Worm (Caenorhabditis elegans) whole organism, mixed stage, embryonic: ENCODE data around the gene F14H3.14.

Source experiments
- ces-1 ChIP-seq: fragments of 150-350 bp; optimal IDR thresholded peaks from 2 replicates; lab custom pipeline; 2014; ENCODE audit warnings: missing biosample characterization, missing genetic modification reagents, missing genetic modification characterization
- elt-3 ChIP-seq: fragments of 150-350 bp; optimal IDR thresholded peaks from 2 replicates; lab custom pipeline; 2014; ENCODE audit warnings: missing biosample characterization, missing genetic modification characterization
- flh-1 ChIP-seq: fragments of 200-800 bp; sonication (Bioruptor generic); optimal IDR thresholded peaks from 2 replicates; lab custom pipeline; 2018; ENCODE audit warnings: mild to moderate bottlenecking, missing genetic modification characterization, moderate library complexity, missing compliant biosample characterization
- nhr-12 ChIP-seq: fragments of 150-350 bp; optimal IDR thresholded peaks from 2 replicates; lab custom pipeline; 2014; ENCODE audit warnings: missing biosample characterization, missing genetic modification characterization
- unc-62 ChIP-seq: fragments of 150-350 bp; optimal IDR thresholded peaks from 2 replicates; lab custom pipeline; 2014; ENCODE audit warnings: missing biosample characterization, missing genetic modification reagents, missing genetic modification characterization

DNA sequence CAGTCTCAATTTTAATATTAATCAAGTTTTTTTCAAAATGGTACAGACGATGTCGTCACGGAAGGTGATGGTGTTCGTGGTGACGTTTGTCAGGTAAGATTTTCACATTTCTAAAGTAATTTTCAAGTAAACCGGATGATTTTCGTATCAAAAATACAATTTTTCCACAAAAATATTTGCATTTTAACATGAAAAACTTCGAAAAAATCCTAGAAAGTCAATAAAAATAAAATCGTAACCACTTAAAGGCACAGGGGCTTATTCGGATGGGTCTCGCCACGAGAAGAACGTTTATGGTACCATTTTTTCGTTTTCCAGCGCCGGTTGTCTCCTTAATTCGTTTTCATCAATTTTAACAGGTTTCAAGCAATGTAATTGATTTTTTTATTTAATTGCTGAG, 38.4 kb downstream of the F14H3.14 start, which contains the start of gene T10C6.6:
- TF ChIP-seq nhr-12 (tag; lab: Kevin White, UChicago): no peak
- no peak for TF ChIP-seq unc-62 (GFP tag; lab: Kevin White, UChicago)
- TF ChIP-seq flh-1 (GFP tag; lab: Kevin White, UChicago): no peak
- TF ChIP-seq elt-3 (tag; lab: Kevin White, UChicago): no peak
- no peak for TF ChIP-seq ces-1 (GFP tag; lab: Kevin White, UChicago)
